Fruit fly (Drosophila melanogaster) whole organism, embryonic: ENCODE measurements around the gene Psn.

ENCODE experiments used
- Atf6 ChIP-seq: fragments of 200-800 bp; sonication (Bioruptor generic); IDR thresholded peaks from 2 replicates; pipeline ENCODE4 v1.3.6; 2022; ENCODE audit warnings: missing biosample characterization, missing genetic modification characterization
- Awh ChIP-seq: fragments of 200-800 bp; sonication (Bioruptor generic); IDR thresholded peaks from 2 replicates; pipeline ENCODE4, ENCODE4 v1.3.6; 2022; ENCODE audit warnings: missing biosample characterization, missing genetic modification characterization
- Bgb ChIP-seq: fragments of 200-800 bp; sonication (Bioruptor generic); IDR thresholded peaks from 2 replicates; pipeline ENCODE4 v1.3.6; 2022; ENCODE audit warnings: missing biosample characterization, missing genetic modification characterization; ENCODE audit not compliant: partially characterized antibody
- CG10267 ChIP-seq: fragments of 200-800 bp; sonication (Bioruptor generic); optimal IDR thresholded peaks from 2 replicates; lab custom pipeline; 2018; ENCODE audit warnings: missing biosample characterization, mild to moderate bottlenecking, missing genetic modification characterization, moderate library complexity
- CG10274 ChIP-seq: fragments of 200-800 bp; sonication (Bioruptor generic); optimal IDR thresholded peaks from 3 replicates; lab custom pipeline; 2017; ENCODE audit warnings: missing biosample characterization, mild to moderate bottlenecking, missing genetic modification characterization
- CG11504 ChIP-seq: fragments of 200-800 bp; sonication (Bioruptor generic); optimal IDR thresholded peaks from 3 replicates; lab custom pipeline; 2019; ENCODE audit warnings: missing biosample characterization, mild to moderate bottlenecking, missing genetic modification characterization, moderate library complexity
- CG11695 ChIP-seq: fragments of 200-800 bp; sonication (Bioruptor generic); IDR thresholded peaks from 3 replicates; pipeline ENCODE4 v1.3.6; 2022; ENCODE audit warnings: missing biosample characterization, missing genetic modification characterization
- CG11696 ChIP-seq: fragments of 200-800 bp; sonication (Bioruptor generic); IDR thresholded peaks from 2 replicates; pipeline ENCODE4 v1.3.6; 2022; ENCODE audit warnings: missing biosample characterization, missing genetic modification characterization
- CG12659 ChIP-seq: fragments of 200-800 bp; sonication (Bioruptor generic); optimal IDR thresholded peaks from 3 replicates; lab custom pipeline; 2017; ENCODE audit warnings: mild to moderate bottlenecking, missing biosample characterization, missing genetic modification reagents, missing genetic modification characterization
- CG16815 ChIP-seq: fragments of 200-800 bp; sonication (Bioruptor generic); optimal IDR thresholded peaks from 3 replicates; lab custom pipeline; 2017; ENCODE audit warnings: missing biosample characterization, mild to moderate bottlenecking, missing genetic modification characterization
- CG2712 ChIP-seq: fragments of 200-800 bp; optimal IDR thresholded peaks from 3 replicates; lab custom pipeline; 2019; ENCODE audit warnings: missing biosample characterization, mild to moderate bottlenecking, missing genetic modification characterization, moderate library complexity
- CG3838 ChIP-seq: fragments of 200-800 bp; sonication (Bioruptor generic); optimal IDR thresholded peaks from 3 replicates; lab custom pipeline; 2016; ENCODE audit warnings: missing biosample characterization, missing genetic modification characterization
- CG4282 ChIP-seq: fragments of 200-800 bp; sonication (Bioruptor generic); optimal IDR thresholded peaks from 2 replicates; lab custom pipeline; 2016; ENCODE audit warnings: missing biosample characterization, missing genetic modification characterization
- CG6175 ChIP-seq: fragments of 200-800 bp; sonication (Bioruptor generic); IDR thresholded peaks from 3 replicates; pipeline ENCODE4 v1.3.6; 2022; ENCODE audit warnings: missing biosample characterization, missing genetic modification characterization
- CG6765 ChIP-seq: fragments of 200-800 bp; sonication (Bioruptor generic); optimal IDR thresholded peaks from 3 replicates; lab custom pipeline; 2017; ENCODE audit warnings: missing biosample characterization, mild to moderate bottlenecking, missing genetic modification characterization
- CG7271 ChIP-seq: fragments of 200-800 bp; sonication (Bioruptor generic); optimal IDR thresholded peaks from 2 replicates; lab custom pipeline; 2018; ENCODE audit warnings: missing biosample characterization, mild to moderate bottlenecking, missing genetic modification characterization, moderate library complexity
- CG7372 ChIP-seq: fragments of 200-800 bp; sonication (Bioruptor generic); IDR thresholded peaks from 2 replicates; pipeline ENCODE4 v1.3.6; 2022; ENCODE audit warnings: missing biosample characterization, missing genetic modification characterization
- CG7987 ChIP-seq: fragments of 200-800 bp; sonication (Bioruptor generic); optimal IDR thresholded peaks from 2 replicates; lab custom pipeline; 2018; ENCODE audit warnings: missing biosample characterization, mild to moderate bottlenecking, missing genetic modification characterization, moderate library complexity
- CG8359 ChIP-seq: fragments of 200-800 bp; sonication (Bioruptor generic); optimal IDR thresholded peaks from 2 replicates; lab custom pipeline; 2017; ENCODE audit warnings: missing biosample characterization, mild to moderate bottlenecking, missing genetic modification characterization, borderline replicate concordance
- CG8765 ChIP-seq: fragments of 200-800 bp; sonication (Bioruptor generic); IDR thresholded peaks from 2 replicates; pipeline ENCODE4 v1.3.6; 2022; ENCODE audit warnings: missing biosample characterization, missing genetic modification characterization
- Chrac-16 ChIP-seq: fragments of 200-800 bp; sonication (Bioruptor generic); optimal IDR thresholded peaks from 3 replicates; lab custom pipeline; 2016; ENCODE audit warnings: missing biosample characterization, missing genetic modification characterization
- D ChIP-seq, 2 experiments: fragments of 200-800 bp in 1 of 2; fragments of >200 bp in 1 of 2; sonication (Bioruptor generic) in 1 of 2; optimal IDR thresholded peaks; 2 replicates in 1 of 2; 3 replicates in 1 of 2; lab custom pipeline; 2017; ENCODE audit warnings: mild to moderate bottlenecking in 1 of 2, missing biosample characterization in 1 of 2, missing genetic modification characterization in 1 of 2, missing genetic modification reagents in 1 of 2
- Deaf1 ChIP-seq: fragments of 200-800 bp; optimal IDR thresholded peaks from 3 replicates; lab custom pipeline; 2019; ENCODE audit warnings: missing biosample characterization, mild to moderate bottlenecking, missing genetic modification characterization, moderate library complexity
- Dll ChIP-seq: fragments of 200-800 bp; sonication (Bioruptor generic); IDR thresholded peaks from 4 replicates; pipeline ENCODE4 v1.3.6; 2022; ENCODE audit warnings: missing biosample characterization, missing genetic modification characterization; ENCODE audit not compliant: partially characterized antibody
- E2f2 ChIP-seq: fragments of 200-800 bp; sonication (Bioruptor generic); IDR thresholded peaks from 2 replicates; pipeline ENCODE4 v1.3.6; 2022; ENCODE audit warnings: missing biosample characterization, missing genetic modification characterization
- ERR ChIP-seq: fragments of 200-800 bp; sonication (Bioruptor generic); optimal IDR thresholded peaks from 2 replicates; lab custom pipeline; 2016; ENCODE audit warnings: missing biosample characterization, missing genetic modification characterization
- Ets65A ChIP-seq: fragments of 200-800 bp; sonication (Bioruptor generic); peaks from one replicate; lab custom pipeline; 2016; ENCODE audit warnings: missing biosample characterization, missing genetic modification characterization
- Jarid2 ChIP-seq: fragments of 200-800 bp; sonication (Bioruptor generic); optimal IDR thresholded peaks from 3 replicates; lab custom pipeline; 2017; ENCODE audit warnings: mild to moderate bottlenecking, missing biosample characterization, missing genetic modification reagents, missing genetic modification characterization
- Lhr ChIP-seq: fragments of 200-800 bp; sonication (Bioruptor generic); optimal IDR thresholded peaks from 3 replicates; lab custom pipeline; 2017; ENCODE audit warnings: mild to moderate bottlenecking, missing biosample characterization, missing genetic modification reagents, missing genetic modification characterization
- Lpt ChIP-seq: fragments of >200 bp; optimal IDR thresholded peaks from 2 replicates; lab custom pipeline; 2018; ENCODE audit warnings: missing biosample characterization, missing genetic modification characterization
- Mad ChIP-seq: fragments of 200-800 bp; sonication (Bioruptor generic); optimal IDR thresholded peaks from 2 replicates; lab custom pipeline; 2016; ENCODE audit warnings: missing biosample characterization, missing genetic modification characterization
- Neu2 ChIP-seq: fragments of 200-800 bp; sonication (Bioruptor generic); optimal IDR thresholded peaks from 3 replicates; lab custom pipeline; 2016; ENCODE audit warnings: missing biosample characterization, missing genetic modification characterization, borderline replicate concordance
- Sry-β ChIP-seq: fragments of 200-800 bp; sonication (Bioruptor generic); optimal IDR thresholded peaks from 2 replicates; lab custom pipeline; 2018; ENCODE audit warnings: missing biosample characterization, mild to moderate bottlenecking, missing genetic modification characterization, moderate library complexity
- Tbp ChIP-seq: fragments of >200 bp; optimal IDR thresholded peaks from 2 replicates; lab custom pipeline; 2018; ENCODE audit warnings: missing biosample characterization, missing genetic modification characterization
- al ChIP-seq: fragments of 200-800 bp; sonication (Bioruptor generic); IDR thresholded peaks from 2 replicates; pipeline ENCODE4 v1.3.6; 2022; ENCODE audit warnings: missing biosample characterization, missing genetic modification characterization
- ash1 ChIP-seq: fragments of 200-800 bp; sonication (Bioruptor generic); optimal IDR thresholded peaks from 2 replicates; lab custom pipeline; 2018; ENCODE audit warnings: missing biosample characterization, mild to moderate bottlenecking, missing genetic modification characterization
- br ChIP-seq: fragments of >200 bp; optimal IDR thresholded peaks from 2 replicates; lab custom pipeline; 2017
- chn ChIP-seq: fragments of 200-800 bp; sonication (Bioruptor generic); optimal IDR thresholded peaks from 2 replicates; lab custom pipeline; 2016; ENCODE audit warnings: missing biosample characterization, missing genetic modification characterization
- dan ChIP-seq: fragments of 200-800 bp; sonication (Bioruptor generic); IDR thresholded peaks from 2 replicates; pipeline ENCODE4 v1.3.6; 2022; ENCODE audit warnings: missing biosample characterization, missing genetic modification characterization
- fd102C ChIP-seq: fragments of 200-800 bp; sonication (Bioruptor generic); optimal IDR thresholded peaks from 2 replicates; lab custom pipeline; 2018; ENCODE audit warnings: missing biosample characterization, mild to moderate bottlenecking, missing genetic modification characterization, moderate library complexity
- fru ChIP-seq: fragments of >200 bp; optimal IDR thresholded peaks from 2 replicates; lab custom pipeline; 2017
- gem ChIP-seq: fragments of 200-800 bp; sonication (Bioruptor generic); optimal IDR thresholded peaks from 2 replicates; lab custom pipeline; 2019; ENCODE audit warnings: missing biosample characterization, mild to moderate bottlenecking, missing genetic modification characterization, moderate library complexity
- klu ChIP-seq: fragments of 200-800 bp; sonication (Bioruptor generic); IDR thresholded peaks from 2 replicates; pipeline ENCODE4 v1.3.6; 2022; ENCODE audit warnings: missing biosample characterization, missing genetic modification characterization
- pzg ChIP-seq: fragments of 200-800 bp; sonication (Bioruptor generic); optimal IDR thresholded peaks from 3 replicates; lab custom pipeline; 2018; ENCODE audit warnings: missing biosample characterization, mild to moderate bottlenecking, missing genetic modification characterization, moderate library complexity
- rib ChIP-seq: fragments of 200-800 bp; sonication (Bioruptor generic); IDR thresholded peaks from 2 replicates; pipeline ENCODE4 v1.3.6; 2022; ENCODE audit warnings: missing biosample characterization, missing genetic modification characterization
- ro ChIP-seq: fragments of 200-800 bp; sonication (Bioruptor generic); IDR thresholded peaks from 2 replicates; pipeline ENCODE4 v1.3.6; 2022; ENCODE audit warnings: missing biosample characterization, missing genetic modification characterization
- slou ChIP-seq: fragments of 200-800 bp; sonication (Bioruptor generic); optimal IDR thresholded peaks from 3 replicates; lab custom pipeline; 2016; ENCODE audit warnings: missing biosample characterization, missing genetic modification characterization
- so ChIP-seq: fragments of 200-800 bp; sonication (Bioruptor generic); IDR thresholded peaks from 3 replicates; pipeline ENCODE4 v1.3.6; 2022; ENCODE audit warnings: missing biosample characterization, missing genetic modification characterization
- trem ChIP-seq: fragments of 200-800 bp; optimal IDR thresholded peaks from 3 replicates; lab custom pipeline; 2019; ENCODE audit warnings: missing biosample characterization, mild to moderate bottlenecking, missing genetic modification characterization, moderate library complexity

The Psn gene

dm6 chr3L:20471499-20472313, 39.4 kb downstream of the Psn start (continued):
- TF ChIP-seq Awh (GFP tag; lab: Robert Waterston, UW) (peak; percentile 52; the same call in 1 of the 2 replicates), CG7372 (GFP tag; lab: Robert Waterston, UW) (no peak), Jarid2 (GFP tag; lab: Kevin White, UChicago) (no peak), CG7987 (GFP tag; lab: Kevin White, UChicago) (peak; percentile 56), slou (GFP tag; lab: Kevin White, UChicago) (peak; percentile 40), so (GFP tag; lab: Robert Waterston, UW) (0 out of 3 replicates have a peak, but pooled peaks have one; percentile 38), D (optimal IDR thresholded peaks at IDR 0.05; lab: Kevin White, UChicago) (no peak), D (GFP tag; optimal IDR thresholded peaks at IDR 0.05; lab: Kevin White, UChicago) (peak; percentile 34), Neu2 (GFP tag; lab: Kevin White, UChicago) (no peak), fd102C (GFP tag; lab: Kevin White, UChicago) (peak; percentile 79), dan (no peak), trem (peak; percentile 1), CG7271 (tag; lab: Kevin White, UChicago) (no peak), CG8765 (GFP tag; lab: Robert Waterston, UW) (no peak), CG6175 (GFP tag; lab: Robert Waterston, UW) (no peak), CG4282 (GFP tag; lab: Kevin White, UChicago) (no peak), Atf6 (GFP tag; lab: Robert Waterston, UW) (0 out of 2 replicates have a peak, but pooled peaks have one; percentile 29), CG12659 (peak; percentile 25), chn (no peak), CG3838 (GFP tag; lab: Kevin White, UChicago) (peak; percentile 13), CG10274 (GFP tag; lab: Kevin White, UChicago) (no peak), CG6765 (GFP tag; lab: Kevin White, UChicago) (peak; percentile 49), Tbp (no peak), gem (peak; percentile 44), br (lab: Kevin White, UChicago) (no peak), Dll (no peak), CG16815 (GFP tag; lab: Kevin White, UChicago) (no peak), CG11695 (GFP tag; lab: Robert Waterston, UW) (peak; percentile 49; the same call in 2 of the 3 replicates), Deaf1 (tag; lab: Kevin White, UChicago) (no peak), CG10267 (no peak), Lhr (GFP tag; lab: Kevin White, UChicago) (peak; percentile 43), CG2712 (tag; lab: Kevin White, UChicago) (peak; percentile 28), CG11504 (tag; lab: Kevin White, UChicago) (peak; percentile 47), Chrac-16 (GFP tag; lab: Kevin White, UChicago) (no peak), CG8359 (GFP tag; lab: Kevin White, UChicago) (peak; percentile 39), ro (GFP tag; lab: Robert Waterston, UW) (no peak), E2f2 (0 out of 2 replicates have a peak, but pooled peaks have one; percentile 25), al (GFP tag; lab: Robert Waterston, UW) (no peak), Ets65A (GFP tag; lab: Kevin White, UChicago) (peak; percentile 47), Lpt (GFP tag; lab: Kevin White, UChicago) (no peak), Bgb (GFP tag; lab: Robert Waterston, UW) (no peak), Sry-β (GFP tag; lab: Kevin White, UChicago) (no peak), ash1 (no peak), Mad (peak; percentile 50), klu (GFP tag; lab: Robert Waterston, UW) (no peak), pzg (GFP tag; lab: Kevin White, UChicago) (no peak), rib (GFP tag; lab: Robert Waterston, UW) (no peak; the same call in 1 of the 2 replicates), ERR (GFP tag; lab: Kevin White, UChicago) (peak; percentile 50), CG11696 (GFP tag; lab: Robert Waterston, UW) (0 out of 2 replicates have a peak, but pooled peaks have one; percentile 56), fru (no peak)
